Fruit fly (Drosophila melanogaster) whole organism, embryonic: ENCODE data around the gene Mical.

Experiments used
- Atf6 ChIP-seq: fragments of 200-800 bp; sonication (Bioruptor generic); IDR thresholded peaks from 2 replicates; pipeline ENCODE4 v1.3.6; 2022; ENCODE audit warnings: missing biosample characterization, missing genetic modification characterization
- Blimp-1 ChIP-seq: fragments of 200-800 bp; sonication (Bioruptor generic); optimal IDR thresholded peaks from 3 replicates; lab custom pipeline; 2018; ENCODE audit warnings: missing biosample characterization, missing genetic modification characterization, mild to moderate bottlenecking, moderate library complexity, missing genetic modification reagents
- CG10274 ChIP-seq: fragments of 200-800 bp; sonication (Bioruptor generic); optimal IDR thresholded peaks from 3 replicates; lab custom pipeline; 2017; ENCODE audit warnings: missing biosample characterization, mild to moderate bottlenecking, missing genetic modification characterization
- CG10462 ChIP-seq: fragments of 200-800 bp; sonication (Bioruptor generic); optimal IDR thresholded peaks from 2 replicates; lab custom pipeline; 2016; ENCODE audit warnings: missing biosample characterization, missing genetic modification characterization
- CG11456 ChIP-seq: fragments of 200-800 bp; sonication (Bioruptor generic); IDR thresholded peaks from 3 replicates; pipeline ENCODE4 v1.3.6; 2022; ENCODE audit warnings: missing biosample characterization, missing genetic modification characterization
- CG15073 ChIP-seq: fragments of 200-800 bp; sonication (Bioruptor generic); optimal IDR thresholded peaks from 2 replicates; lab custom pipeline; 2016; ENCODE audit warnings: missing biosample characterization, missing genetic modification characterization
- CG15479 ChIP-seq: fragments of 200-800 bp; sonication (Bioruptor generic); optimal IDR thresholded peaks from 3 replicates; lab custom pipeline; 2019; ENCODE audit warnings: missing biosample characterization, mild to moderate bottlenecking, missing genetic modification characterization, moderate library complexity
- CG18599 ChIP-seq: fragments of 200-800 bp; sonication (Bioruptor generic); optimal IDR thresholded peaks from 3 replicates; lab custom pipeline; 2017; ENCODE audit warnings: missing biosample characterization, missing genetic modification characterization, mild to moderate bottlenecking, moderate library complexity, missing genetic modification reagents
- CG2116 ChIP-seq: fragments of 200-800 bp; sonication (Bioruptor generic); optimal IDR thresholded peaks from 3 replicates; lab custom pipeline; 2018; ENCODE audit warnings: missing biosample characterization, mild to moderate bottlenecking, missing genetic modification characterization
- CG31441 ChIP-seq: fragments of 200-800 bp; sonication (Bioruptor generic); IDR thresholded peaks from 2 replicates; pipeline ENCODE4 v1.3.6; 2022; ENCODE audit warnings: missing biosample characterization, missing genetic modification characterization
- CG32532 ChIP-seq: fragments of 200-800 bp; sonication (Bioruptor generic); IDR thresholded peaks from 2 replicates; pipeline ENCODE4 v1.3.6; 2022; ENCODE audit warnings: missing biosample characterization, missing genetic modification characterization
- CG3847 ChIP-seq: fragments of 200-800 bp; sonication (Bioruptor generic); IDR thresholded peaks from 2 replicates; pipeline ENCODE4 v1.3.6; 2022; ENCODE audit warnings: missing biosample characterization, missing genetic modification characterization
- CG4424 ChIP-seq: fragments of 200-800 bp; sonication (Bioruptor generic); optimal IDR thresholded peaks from 3 replicates; lab custom pipeline; 2016; ENCODE audit warnings: missing biosample characterization, missing genetic modification characterization
- CG5180 ChIP-seq: fragments of 200-800 bp; sonication (Bioruptor generic); optimal IDR thresholded peaks from 3 replicates; lab custom pipeline; 2017; ENCODE audit warnings: missing biosample characterization, missing genetic modification characterization, mild to moderate bottlenecking, moderate library complexity, missing genetic modification reagents
- CG5245 ChIP-seq: fragments of 200-800 bp; sonication (Bioruptor generic); optimal IDR thresholded peaks from 3 replicates; lab custom pipeline; 2016; ENCODE audit warnings: missing biosample characterization, missing genetic modification characterization
- CG6254 ChIP-seq: fragments of 200-800 bp; sonication (Bioruptor generic); optimal IDR thresholded peaks from 3 replicates; lab custom pipeline; 2017; ENCODE audit warnings: mild to moderate bottlenecking, missing biosample characterization, missing genetic modification reagents, missing genetic modification characterization
- CG6765 ChIP-seq: fragments of 200-800 bp; sonication (Bioruptor generic); optimal IDR thresholded peaks from 3 replicates; lab custom pipeline; 2017; ENCODE audit warnings: missing biosample characterization, mild to moderate bottlenecking, missing genetic modification characterization
- CkIIα-i1 ChIP-seq: fragments of 200-800 bp; sonication (Bioruptor generic); IDR thresholded peaks from 2 replicates; pipeline ENCODE4 v1.3.6; 2022; ENCODE audit warnings: missing biosample characterization, missing genetic modification characterization
- CoRest ChIP-seq: fragments of 200-800 bp; sonication (Bioruptor generic); optimal IDR thresholded peaks from 3 replicates; lab custom pipeline; 2018; ENCODE audit warnings: missing biosample characterization, mild to moderate bottlenecking, missing genetic modification characterization, moderate library complexity
- Deaf1 ChIP-seq: fragments of 200-800 bp; optimal IDR thresholded peaks from 3 replicates; lab custom pipeline; 2019; ENCODE audit warnings: missing biosample characterization, mild to moderate bottlenecking, missing genetic modification characterization, moderate library complexity
- Drgx ChIP-seq: fragments of 200-800 bp; sonication (Bioruptor generic); IDR thresholded peaks from 2 replicates; pipeline ENCODE4 v1.3.6; 2022; ENCODE audit warnings: missing biosample characterization, missing genetic modification characterization
- Hr39 ChIP-seq: fragments of >200 bp; optimal IDR thresholded peaks from 2 replicates; lab custom pipeline; 2017
- Med ChIP-seq: fragments of 200-800 bp; sonication (Bioruptor generic); peaks from one replicate; lab custom pipeline; 2016; ENCODE audit warnings: missing biosample characterization, missing genetic modification characterization, mild to moderate bottlenecking, inconsistent platforms, moderate library complexity
- Oli ChIP-seq: fragments of 200-800 bp; sonication (Bioruptor generic); optimal IDR thresholded peaks from 2 replicates; lab custom pipeline; 2018; ENCODE audit warnings: missing biosample characterization, mild to moderate bottlenecking, missing genetic modification characterization, moderate library complexity
- Spps ChIP-seq: fragments of 200-800 bp; sonication (Bioruptor generic); optimal IDR thresholded peaks from 2 replicates; lab custom pipeline; 2018; ENCODE audit warnings: missing biosample characterization, mild to moderate bottlenecking, missing genetic modification characterization
- Ssrp ChIP-seq: fragments of 200-800 bp; sonication (Bioruptor generic); optimal IDR thresholded peaks from 2 replicates; lab custom pipeline; 2018; ENCODE audit warnings: missing biosample characterization, mild to moderate bottlenecking, missing genetic modification characterization, moderate library complexity
- Trl ChIP-seq, 3 experiments: fragments of >200 bp in 2 of 3; fragments of 200-800 bp in 1 of 3; sonication (Bioruptor generic) in 1 of 3; optimal IDR thresholded peaks; 2 replicates in 1 of 3; 3 replicates in 2 of 3; lab custom pipeline; 2016 to 2017; ENCODE audit warnings: missing biosample characterization in 1 of 3, missing genetic modification characterization in 1 of 3
- Xbp1 ChIP-seq: fragments of 200-800 bp; sonication (Bioruptor generic); optimal IDR thresholded peaks from 3 replicates; lab custom pipeline; 2016; ENCODE audit warnings: missing biosample characterization, mild to moderate bottlenecking, missing genetic modification characterization
- caup ChIP-seq: fragments of 200-800 bp; sonication (Bioruptor generic); optimal IDR thresholded peaks from 3 replicates; lab custom pipeline; 2017; ENCODE audit warnings: missing biosample characterization, mild to moderate bottlenecking, missing genetic modification characterization, moderate library complexity; ENCODE audit not compliant: severe bottlenecking
- cg ChIP-seq: fragments of 200-800 bp; sonication (Bioruptor generic); optimal IDR thresholded peaks from 3 replicates; lab custom pipeline; 2019; ENCODE audit warnings: missing biosample characterization, mild to moderate bottlenecking, missing genetic modification characterization, moderate library complexity
- eve ChIP-seq, 2 experiments: fragments of >200 bp; optimal IDR thresholded peaks; 2 replicates each; lab custom pipeline; 2017; ENCODE audit warnings: missing biosample characterization in 2 of 2, missing genetic modification characterization in 2 of 2
- fru ChIP-seq: fragments of >200 bp; optimal IDR thresholded peaks from 2 replicates; lab custom pipeline; 2017
- grn ChIP-seq: fragments of 200-800 bp; sonication (Bioruptor generic); optimal IDR thresholded peaks from 3 replicates; lab custom pipeline; 2017; ENCODE audit warnings: missing biosample characterization, missing genetic modification characterization
- gsb-n ChIP-seq: fragments of 200-800 bp; sonication (Bioruptor generic); optimal IDR thresholded peaks from 3 replicates; lab custom pipeline; 2018; ENCODE audit warnings: missing biosample characterization, mild to moderate bottlenecking, missing genetic modification characterization
- ham ChIP-seq: fragments of 200-800 bp; sonication (Bioruptor generic); IDR thresholded peaks from 2 replicates; pipeline ENCODE4 v1.3.6; 2022; ENCODE audit warnings: missing biosample characterization, missing genetic modification characterization
- nerfin-1 ChIP-seq: fragments of 200-800 bp; sonication (Bioruptor generic); optimal IDR thresholded peaks from 3 replicates; lab custom pipeline; 2019; ENCODE audit warnings: missing biosample characterization, mild to moderate bottlenecking, missing genetic modification characterization, moderate library complexity
- otp ChIP-seq: fragments of 200-800 bp; sonication (Bioruptor generic); IDR thresholded peaks from 3 replicates; pipeline ENCODE4, ENCODE4 v1.3.6; 2022; ENCODE audit warnings: missing biosample characterization, missing genetic modification characterization
- pfk ChIP-seq: fragments of 200-800 bp; sonication (Bioruptor generic); optimal IDR thresholded peaks from 2 replicates; lab custom pipeline; 2018; ENCODE audit warnings: missing biosample characterization, mild to moderate bottlenecking, missing genetic modification characterization, moderate library complexity
- phol ChIP-seq: fragments of 200-800 bp; sonication (Bioruptor generic); optimal IDR thresholded peaks from 3 replicates; lab custom pipeline; 2018; ENCODE audit warnings: missing biosample characterization, mild to moderate bottlenecking, missing genetic modification characterization, moderate library complexity
- scrt ChIP-seq: fragments of 200-800 bp; sonication (Bioruptor generic); optimal IDR thresholded peaks from 2 replicates; lab custom pipeline; 2018; ENCODE audit warnings: missing biosample characterization, mild to moderate bottlenecking, missing genetic modification characterization, moderate library complexity
- seq ChIP-seq: fragments of 200-800 bp; sonication (Bioruptor generic); IDR thresholded peaks from 2 replicates; pipeline ENCODE4 v1.3.6; 2022; ENCODE audit warnings: missing biosample characterization, missing genetic modification characterization
- sim ChIP-seq: fragments of 200-800 bp; sonication (Bioruptor generic); IDR thresholded peaks from 2 replicates; pipeline ENCODE4 v1.3.6; 2022; ENCODE audit warnings: missing biosample characterization, missing genetic modification characterization
- slou ChIP-seq: fragments of 200-800 bp; sonication (Bioruptor generic); optimal IDR thresholded peaks from 3 replicates; lab custom pipeline; 2016; ENCODE audit warnings: missing biosample characterization, missing genetic modification characterization
- so ChIP-seq: fragments of 200-800 bp; sonication (Bioruptor generic); IDR thresholded peaks from 3 replicates; pipeline ENCODE4 v1.3.6; 2022; ENCODE audit warnings: missing biosample characterization, missing genetic modification characterization
- sob ChIP-seq: fragments of 200-800 bp; sonication (Bioruptor generic); IDR thresholded peaks from 2 replicates; pipeline ENCODE4 v1.3.6; 2022; ENCODE audit warnings: missing biosample characterization, missing genetic modification characterization
- sr ChIP-seq: fragments of 200-800 bp; sonication (Bioruptor generic); IDR thresholded peaks from 3 replicates; pipeline ENCODE4 v1.3.6; 2022; ENCODE audit warnings: missing biosample characterization, missing genetic modification characterization
- tgo ChIP-seq: fragments of 200-800 bp; sonication (Bioruptor generic); IDR thresholded peaks from 3 replicates; pipeline ENCODE4 v1.3.6; 2022; ENCODE audit warnings: missing biosample characterization, missing genetic modification characterization
- tll ChIP-seq, 2 experiments: fragments of 200-800 bp in 1 of 2; fragments of >200 bp in 1 of 2; sonication (Bioruptor generic) in 1 of 2; optimal IDR thresholded peaks; 2 replicates each; lab custom pipeline; 2017 to 2019; ENCODE audit warnings: missing biosample characterization in 2 of 2, missing genetic modification characterization in 2 of 2, mild to moderate bottlenecking in 1 of 2, moderate library complexity in 1 of 2
- ttk ChIP-seq: fragments of 200-800 bp; sonication (Bioruptor generic); IDR thresholded peaks from 2 replicates; pipeline ENCODE4 v2.1.2; 2022; ENCODE audit warnings: missing biosample characterization, missing genetic modification characterization
- unc-4 ChIP-seq: fragments of 200-800 bp; sonication (Bioruptor generic); IDR thresholded peaks from 2 replicates; pipeline ENCODE4 v1.3.6; 2022; ENCODE audit warnings: missing biosample characterization, missing genetic modification characterization; ENCODE audit not compliant: partially characterized antibody
- vvl ChIP-seq: fragments of 200-800 bp; sonication (Bioruptor generic); IDR thresholded peaks from 2 replicates; pipeline ENCODE4 v1.3.6; 2022; ENCODE audit warnings: missing biosample characterization, missing genetic modification characterization

Mical gene

DNA sequence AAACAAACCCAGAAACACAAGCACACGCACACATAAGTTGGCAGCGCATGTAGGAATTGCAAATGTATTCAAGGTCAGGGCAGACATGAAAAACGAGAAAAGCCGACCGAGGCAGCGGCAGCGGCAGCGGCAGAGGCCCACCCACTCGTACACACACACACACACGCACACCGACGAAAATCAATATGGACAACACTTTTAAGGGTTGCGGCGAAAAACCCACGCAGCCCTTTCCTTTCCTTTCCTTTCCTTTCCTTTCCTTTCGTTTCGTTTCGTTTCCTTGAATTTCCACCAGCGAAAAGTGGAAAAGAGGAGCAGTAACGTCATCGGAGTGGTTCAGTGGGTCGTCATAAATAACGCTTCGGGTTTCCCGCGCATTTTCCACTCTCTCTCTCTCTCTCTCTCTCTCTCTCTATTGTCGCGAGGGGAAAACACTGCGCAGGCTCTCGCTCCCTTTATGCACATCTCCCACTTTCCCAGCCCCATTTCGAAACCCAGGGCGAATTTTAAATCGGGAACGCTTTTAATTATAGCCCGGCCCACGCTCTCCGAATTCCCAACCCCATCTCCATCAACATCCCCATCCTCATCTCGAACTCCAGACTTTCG, 89.9 kb downstream of the Mical start (continued):
- no peak for TF ChIP-seq sim (GFP tag; lab: Robert Waterston, UW)
- no peak for TF ChIP-seq CG2116
- TF ChIP-seq CG5180 = no peak
- TF ChIP-seq tll (GFP tag; optimal IDR thresholded peaks at IDR 0.05; lab: Kevin White, UChicago) = no peak
- no peak for TF ChIP-seq CG6254 (GFP tag; lab: Kevin White, UChicago)
- no peak for TF ChIP-seq CG15073 (GFP tag; lab: Kevin White, UChicago)
- no peak for TF ChIP-seq slou
- TF ChIP-seq Hr39 = peak; percentile 93
- TF ChIP-seq Trl (optimal IDR thresholded peaks at IDR 0.05; lab: Kevin White, UChicago) = peak; percentile 60 to 87
- no peak for TF ChIP-seq Trl (GFP tag; optimal IDR thresholded peaks at IDR 0.05; lab: Kevin White, UChicago)
- TF ChIP-seq Oli (tag; lab: Kevin White, UChicago) = no peak
- TF ChIP-seq phol = no peak
- TF ChIP-seq otp (GFP tag; lab: Robert Waterston, UW) = no peak
- peak; percentile 42 for TF ChIP-seq Med (GFP tag; lab: Kevin White, UChicago)
- TF ChIP-seq Spps (tag; lab: Kevin White, UChicago) = no peak
- no peak for TF ChIP-seq tgo (GFP tag; lab: Robert Waterston, UW)
- TF ChIP-seq CG6765 (GFP tag; lab: Kevin White, UChicago) = peak; percentile 25
- TF ChIP-seq CG15479 (GFP tag; lab: Kevin White, UChicago) = no peak
- TF ChIP-seq cg (GFP tag; lab: Kevin White, UChicago) = peak; percentile 58
- no peak for TF ChIP-seq CG11456 (GFP tag; lab: Robert Waterston, UW)
- TF ChIP-seq CG10274 = no peak
- TF ChIP-seq seq = no peak
- TF ChIP-seq Deaf1 (tag; lab: Kevin White, UChicago) = peak; percentile 87
- no peak for TF ChIP-seq Xbp1 (GFP tag; lab: Kevin White, UChicago)
- peak; percentile 9 for TF ChIP-seq CG18599 (GFP tag; lab: Kevin White, UChicago)
- no peak for TF ChIP-seq Ssrp (tag; lab: Kevin White, UChicago)
- TF ChIP-seq scrt (GFP tag; lab: Kevin White, UChicago) = no peak
- TF ChIP-seq CG10462 (GFP tag; lab: Kevin White, UChicago) = no peak

DNA sequence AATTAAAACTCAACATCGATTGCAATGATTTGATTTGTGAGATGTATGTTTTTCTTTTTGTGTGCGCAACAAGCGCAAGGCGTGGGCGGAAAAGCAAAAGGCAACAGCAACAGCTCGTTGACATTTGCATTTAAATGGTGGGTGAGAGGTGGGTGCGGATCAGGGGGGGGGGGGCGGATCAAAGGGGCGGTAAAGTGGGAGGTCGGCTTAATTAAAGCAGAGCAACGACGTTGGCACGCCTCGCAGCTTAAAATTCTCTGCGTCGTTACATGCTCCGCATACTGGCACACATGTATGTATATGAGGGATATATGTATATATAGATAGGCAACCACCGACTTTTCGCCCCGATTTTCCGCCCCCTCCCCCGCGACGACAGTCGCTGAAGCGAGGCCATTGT, 91.0 kb downstream of the Mical start:
- TF ChIP-seq Hr39 (peak; percentile 21), CG4424 (GFP tag; lab: Kevin White, UChicago) (no peak), nerfin-1 (tag; lab: Kevin White, UChicago) (no peak), vvl (GFP tag; lab: Robert Waterston, UW) (peak; percentile 37; the same call in 1 of the 2 replicates), gsb-n (tag; lab: Kevin White, UChicago) (no peak), Atf6 (GFP tag; lab: Robert Waterston, UW) (no peak), CkIIα-i1 (GFP tag; lab: Robert Waterston, UW) (no peak), pfk (GFP tag; lab: Kevin White, UChicago) (no peak), Drgx (no peak), fru (no peak), unc-4 (GFP tag; lab: Robert Waterston, UW) (no peak), ham (GFP tag; lab: Robert Waterston, UW) (no peak), grn (GFP tag; lab: Kevin White, UChicago) (no peak), eve (GFP tag; optimal IDR thresholded peaks at IDR 0.05; lab: Kevin White, UChicago) (no peak), sr (GFP tag; lab: Robert Waterston, UW) (peak; percentile 80), CG31441 (no peak), so (GFP tag; lab: Robert Waterston, UW) (0 out of 3 replicates have a peak, but pooled peaks have one; percentile 14), caup (GFP tag; lab: Kevin White, UChicago) (no peak), sob (GFP tag; lab: Robert Waterston, UW) (0 out of 2 replicates have a peak, but pooled peaks have one; percentile 34), CoRest (tag; lab: Kevin White, UChicago) (no peak), Blimp-1 (GFP tag; lab: Kevin White, UChicago) (no peak), ttk (0 out of 2 replicates have a peak, but pooled peaks have one; percentile 5), CG5245 (no peak), CG32532 (GFP tag; lab: Robert Waterston, UW) (0 out of 2 replicates have a peak, but pooled peaks have one; percentile 27), CG3847 (GFP tag; lab: Robert Waterston, UW) (no peak)
